Worm (Caenorhabditis elegans) whole organism, L2 larva: Measurements from ENCODE around the gene C47E8.9.

Source experiments
- F13H6.1 ChIP-seq: sonication (generic microtip); optimal IDR thresholded peaks from 2 replicates; lab custom pipeline; 2016; ENCODE audit warnings: missing genetic modification characterization, missing compliant biosample characterization
- R02D3.7 ChIP-seq: fragments of 150-350 bp; optimal IDR thresholded peaks from 2 replicates; lab custom pipeline; 2014; ENCODE audit warnings: missing biosample characterization, missing genetic modification characterization
- ama-1 ChIP-seq: fragments of 150-350 bp; optimal IDR thresholded peaks from 2 replicates; lab custom pipeline; 2018; ENCODE audit warnings: inconsistent platforms
- blmp-1 ChIP-seq: sonication (generic microtip); optimal IDR thresholded peaks from 2 replicates; lab custom pipeline; 2017; ENCODE audit warnings: missing genetic modification characterization, mild to moderate bottlenecking, missing compliant biosample characterization, antibody characterized with exemption, moderate library complexity; ENCODE audit not compliant: insufficient read depth
- ceh-16 ChIP-seq: fragments of 150-350 bp; optimal IDR thresholded peaks from 2 replicates; lab custom pipeline; 2014; ENCODE audit warnings: missing biosample characterization, missing genetic modification characterization
- ceh-82 ChIP-seq: fragments of 150-350 bp; optimal IDR thresholded peaks from 2 replicates; lab custom pipeline; 2014; ENCODE audit warnings: missing biosample characterization, missing genetic modification characterization
- crh-2 ChIP-seq: sonication (generic microtip); optimal IDR thresholded peaks from 2 replicates; lab custom pipeline; 2017; ENCODE audit warnings: missing biosample characterization, missing genetic modification characterization
- dmd-4 ChIP-seq: sonication (generic microtip); optimal IDR thresholded peaks from 2 replicates; lab custom pipeline; 2017; ENCODE audit warnings: missing biosample characterization, missing genetic modification characterization
- elt-1 ChIP-seq: fragments of 150-350 bp; optimal IDR thresholded peaks from 2 replicates; lab custom pipeline; 2014; ENCODE audit warnings: missing biosample characterization, missing genetic modification characterization
- elt-3 ChIP-seq: sonication (generic microtip); optimal IDR thresholded peaks from 2 replicates; lab custom pipeline; 2017; ENCODE audit warnings: missing biosample characterization, missing genetic modification characterization
- fos-1 ChIP-seq: fragments of 150-350 bp; optimal IDR thresholded peaks from 2 replicates; lab custom pipeline; 2014; ENCODE audit warnings: missing biosample characterization, missing genetic modification characterization
- gmeb-1 ChIP-seq: fragments of 150-350 bp; optimal IDR thresholded peaks from 2 replicates; lab custom pipeline; 2014; ENCODE audit warnings: missing biosample characterization, missing genetic modification characterization
- lin-39 ChIP-seq: fragments of 150-350 bp; optimal IDR thresholded peaks from 2 replicates; lab custom pipeline; 2014; ENCODE audit warnings: missing biosample characterization, missing genetic modification reagents, missing genetic modification characterization
- lsy-2 ChIP-seq, 2 experiments: fragments of 150-350 bp in 1 of 2; sonication (generic microtip) in 1 of 2; optimal IDR thresholded peaks; 2 replicates each; lab custom pipeline; 2014 to 2017; ENCODE audit warnings: missing biosample characterization in 2 of 2, missing genetic modification characterization in 2 of 2
- mab-5 ChIP-seq: fragments of 150-350 bp; optimal IDR thresholded peaks from 2 replicates; lab custom pipeline; 2014; ENCODE audit warnings: missing biosample characterization, missing genetic modification characterization
- mbf-1 ChIP-seq: sonication (generic microtip); optimal IDR thresholded peaks from 2 replicates; lab custom pipeline; 2017; ENCODE audit warnings: missing biosample characterization, missing genetic modification characterization
- mdl-1 ChIP-seq, 2 experiments: fragments of 150-350 bp in 1 of 2; sonication (generic microtip) in 1 of 2; optimal IDR thresholded peaks; 2 replicates each; lab custom pipeline; 2017; ENCODE audit warnings: missing biosample characterization in 2 of 2, missing genetic modification characterization in 2 of 2
- nhr-10 ChIP-seq: sonication (generic microtip); optimal IDR thresholded peaks from 2 replicates; lab custom pipeline; 2017; ENCODE audit warnings: missing biosample characterization, missing genetic modification characterization
- nhr-11 ChIP-seq: fragments of 150-350 bp; optimal IDR thresholded peaks from 2 replicates; lab custom pipeline; 2014; ENCODE audit warnings: missing biosample characterization, missing genetic modification characterization
- nhr-129 ChIP-seq: fragments of 150-350 bp; optimal IDR thresholded peaks from 2 replicates; lab custom pipeline; 2014; ENCODE audit warnings: missing biosample characterization, missing genetic modification characterization
- nhr-23 ChIP-seq: fragments of 150-350 bp; optimal IDR thresholded peaks from 2 replicates; lab custom pipeline; 2014; ENCODE audit warnings: missing biosample characterization, missing genetic modification reagents, missing genetic modification characterization
- nhr-237 ChIP-seq: fragments of 150-350 bp; optimal IDR thresholded peaks from 2 replicates; lab custom pipeline; 2014; ENCODE audit warnings: missing biosample characterization, missing genetic modification characterization
- nhr-25 ChIP-seq: fragments of 150-350 bp; sonication (generic microtip); optimal IDR thresholded peaks from 3 replicates; lab custom pipeline; 2014; ENCODE audit warnings: missing biosample characterization, missing genetic modification characterization
- nhr-6 ChIP-seq: fragments of 150-350 bp; optimal IDR thresholded peaks from 2 replicates; lab custom pipeline; 2014; ENCODE audit warnings: missing biosample characterization, missing genetic modification characterization
- nhr-77 ChIP-seq: fragments of 150-350 bp; optimal IDR thresholded peaks from 2 replicates; lab custom pipeline; 2014; ENCODE audit warnings: missing biosample characterization, missing genetic modification characterization
- sem-4 ChIP-seq: fragments of 150-350 bp; optimal IDR thresholded peaks from 2 replicates; lab custom pipeline; 2014; ENCODE audit warnings: missing biosample characterization, missing genetic modification reagents, missing genetic modification characterization
- sma-9 ChIP-seq, 2 experiments: fragments of 150-350 bp in 1 of 2; sonication (generic microtip) in 1 of 2; optimal IDR thresholded peaks; 2 replicates each; lab custom pipeline; 2014 to 2016; ENCODE audit warnings: missing genetic modification characterization in 2 of 2, mild to moderate bottlenecking in 1 of 2, missing biosample characterization in 1 of 2, missing compliant biosample characterization in 1 of 2, missing genetic modification reagents in 1 of 2, moderate library complexity in 1 of 2
- snpc-4 ChIP-seq: fragments of 150-350 bp; optimal IDR thresholded peaks from 2 replicates; lab custom pipeline; 2014; ENCODE audit warnings: missing biosample characterization, missing genetic modification characterization
- unc-39 ChIP-seq: fragments of 150-350 bp; optimal IDR thresholded peaks from 2 replicates; lab custom pipeline; 2014; ENCODE audit warnings: missing biosample characterization, missing genetic modification characterization
- unc-55 ChIP-seq: fragments of 150-350 bp; sonication (generic microtip); optimal IDR thresholded peaks from 3 replicates; lab custom pipeline; 2014; ENCODE audit warnings: missing biosample characterization, missing genetic modification reagents, missing genetic modification characterization
- unc-62 ChIP-seq: fragments of 150-350 bp; optimal IDR thresholded peaks from 2 replicates; lab custom pipeline; 2014; ENCODE audit warnings: missing biosample characterization, missing genetic modification reagents, missing genetic modification characterization
- zag-1 ChIP-seq: fragments of 150-350 bp; optimal IDR thresholded peaks from 2 replicates; lab custom pipeline; 2014; ENCODE audit warnings: missing biosample characterization, missing genetic modification characterization
- ztf-4 ChIP-seq: fragments of 150-350 bp; optimal IDR thresholded peaks from 2 replicates; lab custom pipeline; 2014; ENCODE audit warnings: missing biosample characterization, missing genetic modification characterization

C47E8.9 gene

ce11 chrV:14663006-14663405, at the start of gene C47E8.9:
C47E8.9 (plus strand) TSS chrV:14663306.
- no peak for TF ChIP-seq lsy-2 (tag; optimal IDR thresholded peaks at IDR 0.05; lab: Kevin White, UChicago)
- TF ChIP-seq sem-4 (tag; lab: Kevin White, UChicago): no peak
- no peak for TF ChIP-seq nhr-23 (tag; lab: Kevin White, UChicago)
- TF ChIP-seq nhr-25 (tag; lab: Kevin White, UChicago): no peak
- no peak for TF ChIP-seq zag-1 (tag; lab: Kevin White, UChicago)
- TF ChIP-seq F13H6.1 (tag; lab: Kevin White, UChicago): no peak
- TF ChIP-seq nhr-6 (tag; lab: Kevin White, UChicago): no peak
- TF ChIP-seq sma-9 (GFP tag; optimal IDR thresholded peaks at IDR 0.05; lab: Kevin White, UChicago): no peak
- no peak for TF ChIP-seq sma-9 (tag; optimal IDR thresholded peaks at IDR 0.05; lab: Kevin White, UChicago)
- TF ChIP-seq snpc-4 (tag; lab: Kevin White, UChicago): no peak
- TF ChIP-seq ceh-16 (tag; lab: Kevin White, UChicago): no peak
- no peak for TF ChIP-seq elt-3

ce11 chrV:14614454-14614853, 48.7 kb upstream of the C47E8.9 start:
- TF ChIP-seq sma-9 (GFP tag; optimal IDR thresholded peaks at IDR 0.05; lab: Kevin White, UChicago): no peak
- no peak for TF ChIP-seq sma-9 (tag; optimal IDR thresholded peaks at IDR 0.05; lab: Kevin White, UChicago)
- TF ChIP-seq unc-62 (GFP tag; lab: Kevin White, UChicago): no peak

ce11 chrV:14615671-14616070, 47.4 kb upstream of the C47E8.9 start:
- no peak for TF ChIP-seq F13H6.1 (tag; lab: Kevin White, UChicago)
- TF ChIP-seq zag-1 (tag; lab: Kevin White, UChicago): no peak
- no peak for TF ChIP-seq snpc-4 (tag; lab: Kevin White, UChicago)
- no peak for TF ChIP-seq nhr-25 (tag; lab: Kevin White, UChicago)
- TF ChIP-seq nhr-129 (tag; lab: Kevin White, UChicago): no peak
- TF ChIP-seq nhr-77 (tag; lab: Kevin White, UChicago): no peak
- no peak for TF ChIP-seq nhr-23 (tag; lab: Kevin White, UChicago)
- TF ChIP-seq ztf-4 (tag; lab: Kevin White, UChicago): no peak
- no peak for TF ChIP-seq dmd-4 (tag; lab: Kevin White, UChicago)
- TF ChIP-seq elt-3: no peak
- no peak for TF ChIP-seq ama-1 (lab: Kevin White, UChicago)
- no peak for TF ChIP-seq R02D3.7
- TF ChIP-seq unc-55 (GFP tag; lab: Kevin White, UChicago): no peak
- no peak for TF ChIP-seq crh-2 (tag; lab: Kevin White, UChicago)
- no peak for TF ChIP-seq nhr-237 (tag; lab: Kevin White, UChicago)
- no peak for TF ChIP-seq nhr-10 (tag; lab: Kevin White, UChicago)
- no peak for TF ChIP-seq nhr-11 (tag; lab: Kevin White, UChicago)
- TF ChIP-seq mbf-1: no peak
- TF ChIP-seq gmeb-1 (tag; lab: Kevin White, UChicago): no peak
- no peak for TF ChIP-seq mab-5 (tag; lab: Kevin White, UChicago)

- TF ChIP-seq unc-39 (tag; lab: Kevin White, UChicago): no peak
- TF ChIP-seq elt-1 (tag; lab: Kevin White, UChicago): no peak
- no peak for TF ChIP-seq fos-1
- no peak for TF ChIP-seq blmp-1
- TF ChIP-seq gmeb-1 (tag; lab: Kevin White, UChicago): no peak
- TF ChIP-seq mdl-1 (tag; optimal IDR thresholded peaks at IDR 0.05; lab: Kevin White, UChicago): no peak
- TF ChIP-seq lin-39 (tag; lab: Kevin White, UChicago): no peak
- no peak for TF ChIP-seq snpc-4 (tag; lab: Kevin White, UChicago)
Measured at ce11 chrV:14617711-14618110, 45.4 kb upstream of the C47E8.9 start.

- TF ChIP-seq nhr-11 (tag; lab: Kevin White, UChicago) (no peak), mdl-1 (tag; optimal IDR thresholded peaks at IDR 0.05; lab: Kevin White, UChicago) (no peak)
Measured at ce11 chrV:14620311-14620710, 42.8 kb upstream of the C47E8.9 start.

- TF ChIP-seq mbf-1 (no peak), ceh-82 (tag; lab: Kevin White, UChicago) (no peak), F13H6.1 (tag; lab: Kevin White, UChicago) (no peak)
Measured at ce11 chrV:14620835-14621234, 42.3 kb upstream of the C47E8.9 start, which contains the start of gene hot-1. hot-1 (plus strand) TSS chrV:14621135.
